Fruit fly (Drosophila melanogaster): ENCODE data around the gene sdt.
A peak's percentile ranks its signal among the peaks of the same experiment; 100 is the strongest.

sdt gene

dm6 chrX:8196157-8196526, 17.8 kb downstream of the sdt start (continued):
- TF ChIP-seq CG15336 (GFP tag; IDR thresholded peaks at IDR 0.05) (no peak), CG1621 (tag; optimal IDR thresholded peaks at IDR 0.05) (no peak), dsx (GFP tag; optimal IDR thresholded peaks at IDR 0.05; ENCODE audit: poor library complexity, severe bottlenecking) (no peak), fd85E (GFP tag; optimal IDR thresholded peaks at IDR 0.05) (no peak), CG6854 (GFP tag; optimal IDR thresholded peaks at IDR 0.05) (no peak), pdm3 (GFP tag; optimal IDR thresholded peaks at IDR 0.05) (peak; percentile 35), CG7368 (GFP tag; optimal IDR thresholded peaks at IDR 0.05) (no peak), topi (GFP tag; optimal IDR thresholded peaks at IDR 0.05) (peak; percentile 57), CG8319 (GFP tag; optimal IDR thresholded peaks at IDR 0.05) (no peak), CG6792 (GFP tag; optimal IDR thresholded peaks at IDR 0.05) (no peak), fd59A (GFP tag; optimal IDR thresholded peaks at IDR 0.05) (peak; percentile 29), Blimp-1 (GFP tag; optimal IDR thresholded peaks at IDR 0.05) (no peak)

dm6 chrX:8196598-8197228, 18.4 kb downstream of the sdt start:
- TF ChIP-seq CG6163 (GFP tag; IDR thresholded peaks at IDR 0.05) = peak; percentile 91
- no peak for TF ChIP-seq Hr38 (GFP tag; optimal IDR thresholded peaks at IDR 0.05)
- TF ChIP-seq vri (GFP tag; optimal IDR thresholded peaks at IDR 0.05) = peak; percentile 54
- TF ChIP-seq CG16779 (tag; optimal IDR thresholded peaks at IDR 0.05) = peak; percentile 7
- peak; percentile 76 for TF ChIP-seq Hr39 (GFP tag; optimal IDR thresholded peaks at IDR 0.05)
- peak; percentile 65 for TF ChIP-seq CG11762 (GFP tag; optimal IDR thresholded peaks at IDR 0.05; ENCODE audit: insufficient read depth)
- peak; percentile 29 for TF ChIP-seq CG6808 (GFP tag; optimal IDR thresholded peaks at IDR 0.05)
- peak; percentile 71 for TF ChIP-seq CG6792 (GFP tag; optimal IDR thresholded peaks at IDR 0.05)
- peak; percentile 70 for TF ChIP-seq acj6 (GFP tag; optimal IDR thresholded peaks at IDR 0.05)
- peak; percentile 61 for TF ChIP-seq Lpt (GFP tag; optimal IDR thresholded peaks at IDR 0.05)
- TF ChIP-seq svp (GFP tag) = peak; percentile 88
- peak; percentile 69 for TF ChIP-seq CG10631 (GFP tag; optimal IDR thresholded peaks at IDR 0.05)
- peak; percentile 62 for TF ChIP-seq esn (GFP tag; optimal IDR thresholded peaks at IDR 0.05)
- peak; percentile 62 for TF ChIP-seq CG34406 (GFP tag; optimal IDR thresholded peaks at IDR 0.05)
- peak; percentile 26 to 39 for TF ChIP-seq salr (GFP tag; optimal IDR thresholded peaks at IDR 0.05)
- peak; percentile 38 for TF ChIP-seq CG6276 (GFP tag; optimal IDR thresholded peaks at IDR 0.05)
- peak; percentile 34 for TF ChIP-seq spab (GFP tag; optimal IDR thresholded peaks at IDR 0.05)
- TF ChIP-seq CG9139 (GFP tag; optimal IDR thresholded peaks at IDR 0.05) = peak; percentile 35
- peak; percentile 65 for TF ChIP-seq Sox102F (GFP tag; optimal IDR thresholded peaks at IDR 0.05)
- peak; percentile 64 for TF ChIP-seq CG10669 (GFP tag; optimal IDR thresholded peaks at IDR 0.05)
- peak; percentile 79 for TF ChIP-seq Eip75B (GFP tag; optimal IDR thresholded peaks at IDR 0.05)
- TF ChIP-seq CG11902 (GFP tag; optimal IDR thresholded peaks at IDR 0.05) = peak; percentile 60
- peak; percentile 41 for TF ChIP-seq CG4318 (GFP tag; optimal IDR thresholded peaks at IDR 0.05)
- peak; percentile 57 for TF ChIP-seq Sox15 (GFP tag; optimal IDR thresholded peaks at IDR 0.05)
- peak; percentile 78 for TF ChIP-seq topi (GFP tag; optimal IDR thresholded peaks at IDR 0.05)
- TF ChIP-seq CG15336 (GFP tag; IDR thresholded peaks at IDR 0.05) = peak; percentile 82
- peak; percentile 66 for TF ChIP-seq OdsH (GFP tag; optimal IDR thresholded peaks at IDR 0.05)
- peak; percentile 36 to 39 for TF ChIP-seq ss (GFP tag; optimal IDR thresholded peaks at IDR 0.05)
- TF ChIP-seq Ets21C (GFP tag; optimal IDR thresholded peaks at IDR 0.05) = peak; percentile 62
- peak; percentile 61 for TF ChIP-seq CG3032 (tag; optimal IDR thresholded peaks at IDR 0.05)
- TF ChIP-seq Sox14 (GFP tag; optimal IDR thresholded peaks at IDR 0.05) = peak; percentile 76
- peak; percentile 66 for TF ChIP-seq CG31627 (GFP tag; optimal IDR thresholded peaks at IDR 0.05)
- peak; percentile 61 for TF ChIP-seq CG7368 (GFP tag; optimal IDR thresholded peaks at IDR 0.05)
- peak; percentile 52 for TF ChIP-seq Ets96B (tag; optimal IDR thresholded peaks at IDR 0.05)
- TF ChIP-seq Smox (GFP tag; optimal IDR thresholded peaks at IDR 0.05) = peak; percentile 67
- TF ChIP-seq net (GFP tag; optimal IDR thresholded peaks at IDR 0.05) = peak; percentile 13
- TF ChIP-seq Eip78C (GFP tag) = peak; percentile 93
- TF ChIP-seq dsx (GFP tag; optimal IDR thresholded peaks at IDR 0.05; ENCODE audit: poor library complexity, severe bottlenecking) = peak; percentile 55
- peak; percentile 59 for TF ChIP-seq Hr4 (GFP tag; optimal IDR thresholded peaks at IDR 0.05)
- peak; percentile 69 for TF ChIP-seq Gug (GFP tag; IDR thresholded peaks at IDR 0.05)
- peak; percentile 85 for TF ChIP-seq eg (GFP tag; IDR thresholded peaks at IDR 0.05)
- TF ChIP-seq CG6854 (GFP tag; optimal IDR thresholded peaks at IDR 0.05) = peak; percentile 56
